Worm (Caenorhabditis elegans): ENCODE data around the gene W10G11.2.

DNA sequence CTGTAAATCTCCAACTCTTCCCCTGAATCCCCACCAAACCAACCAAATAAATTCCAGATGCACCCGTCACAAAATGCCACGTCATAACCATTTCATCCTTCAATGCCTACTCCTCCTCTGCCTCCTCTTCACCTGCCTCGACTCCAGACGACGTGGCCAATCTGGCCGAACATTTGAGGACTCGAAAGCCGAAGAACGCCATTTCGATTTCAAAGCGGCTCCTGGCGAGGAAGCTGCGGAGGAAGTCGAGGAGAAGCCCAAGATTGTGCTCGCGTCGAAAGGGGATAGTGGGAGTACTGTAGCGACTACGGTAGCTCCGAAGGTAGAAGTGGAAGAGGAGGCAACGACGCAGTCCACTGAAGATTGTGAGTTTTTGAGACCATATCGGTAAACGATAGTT, 4.0 kb downstream of the W10G11.2 start, which contains the start of gene lgc-45:
- no peak for TF ChIP-seq nhr-25 (tag; optimal IDR thresholded peaks at IDR 0.05; ENCODE audit: borderline replicate concordance, insufficient read depth)
- TF ChIP-seq aly-2 (tag; optimal IDR thresholded peaks at IDR 0.05), result no peak
- no peak; the same call in 1 of the 2 replicates for TF ChIP-seq pha-4 (GFP tag; IDR thresholded peaks at IDR 0.05)
- no peak for TF ChIP-seq pha-4 (tag; optimal IDR thresholded peaks at IDR 0.05)
- TF ChIP-seq unc-62 (GFP tag; optimal IDR thresholded peaks at IDR 0.05 in 1 of 2), result peak in 1 of 2 experiments; percentile 52
- no peak for TF ChIP-seq unc-62 (tag; optimal IDR thresholded peaks at IDR 0.05)
- peak; percentile 53 for TF ChIP-seq set-16 (GFP tag; IDR thresholded peaks at IDR 0.05)
- TF ChIP-seq nhr-41 (GFP tag; IDR thresholded peaks at IDR 0.05), result no peak
- no peak for TF ChIP-seq ama-1 (optimal IDR thresholded peaks at IDR 0.05)
- no peak for TF ChIP-seq php-3 (GFP tag; IDR thresholded peaks at IDR 0.05)
- TF ChIP-seq fos-1 (tag; optimal IDR thresholded peaks at IDR 0.05), result no peak
- TF ChIP-seq ztf-11 (tag; optimal IDR thresholded peaks at IDR 0.05), result no peak
- no peak for TF ChIP-seq ceh-82 (tag; optimal IDR thresholded peaks at IDR 0.05)

Data from whole organism, L4 larva.